Worm (Caenorhabditis elegans) whole organism, midembryonic: ENCODE results near the gene famk-1.

Experiments
- T22C8.4 ChIP-seq: fragments of 200-800 bp; sonication (Bioruptor generic); IDR thresholded peaks from 2 replicates; pipeline ENCODE4 v1.3.6; 2022; ENCODE audit warnings: missing genetic modification characterization, missing compliant biosample characterization
- ref-1 ChIP-seq: fragments of 200-800 bp; sonication (Bioruptor generic); conservative IDR thresholded peaks from 2 replicates; pipeline ENCODE4 v1.3.6; 2022; ENCODE audit warnings: missing genetic modification reagents, missing genetic modification characterization, missing compliant biosample characterization
- ztf-23 ChIP-seq: fragments of 200-800 bp; sonication (Bioruptor generic); IDR thresholded peaks from 2 replicates; pipeline ENCODE4 v1.3.6; 2022; ENCODE audit warnings: missing genetic modification reagents, missing genetic modification characterization, missing compliant biosample characterization

- no peak for TF ChIP-seq ztf-23 (GFP tag; lab: Robert Waterston, UW)
- TF ChIP-seq ref-1: no peak
- TF ChIP-seq T22C8.4: no peak
These were observed 14.0 kb downstream of the famk-1 start, which contains the start of gene snt-7 for ce11 chrX:15199052-15199451.
